Worm (Caenorhabditis elegans) whole organism, early embryonic: Measurements from ENCODE around the gene C28H8.5.

ENCODE experiments used
- B0310.2 ChIP-seq: sonication (generic microtip); optimal IDR thresholded peaks from 2 replicates; lab custom pipeline; 2016; ENCODE audit warnings: mild to moderate bottlenecking, missing genetic modification characterization, missing compliant biosample characterization
- F13C5.2 ChIP-seq: sonication (generic microtip); optimal IDR thresholded peaks from 2 replicates; lab custom pipeline; 2017; ENCODE audit warnings: mild to moderate bottlenecking, missing genetic modification characterization, inconsistent platforms, missing compliant biosample characterization
- aly-1 ChIP-seq: sonication (generic microtip); optimal IDR thresholded peaks from 2 replicates; lab custom pipeline; 2016; ENCODE audit warnings: missing genetic modification characterization, missing compliant biosample characterization
- ama-1 ChIP-seq: fragments of 150-350 bp; optimal IDR thresholded peaks from 2 replicates; lab custom pipeline; 2014
- ceh-13 ChIP-seq: fragments of 200-800 bp; sonication (Bioruptor generic); optimal IDR thresholded peaks from 2 replicates; lab custom pipeline; 2018; ENCODE audit warnings: mild to moderate bottlenecking, missing genetic modification characterization, missing compliant biosample characterization
- ceh-36 ChIP-seq: sonication (generic microtip); optimal IDR thresholded peaks from 2 replicates; lab custom pipeline; 2016; ENCODE audit warnings: missing genetic modification characterization, inconsistent platforms, missing compliant biosample characterization
- ets-7 ChIP-seq: sonication (generic microtip); optimal IDR thresholded peaks from 2 replicates; lab custom pipeline; 2016; ENCODE audit warnings: missing genotype, missing genetic modification characterization, missing compliant biosample characterization
- flt-1 ChIP-seq: fragments of 200-800 bp; sonication (Bioruptor generic); IDR thresholded peaks from 2 replicates; pipeline ENCODE4 v1.3.6; 2022; ENCODE audit warnings: missing genetic modification characterization, missing compliant biosample characterization
- hmbx-1 ChIP-seq: sonication (generic microtip); optimal IDR thresholded peaks from 2 replicates; lab custom pipeline; 2016; ENCODE audit warnings: mild to moderate bottlenecking, missing genetic modification characterization, missing compliant biosample characterization
- hmg-4 ChIP-seq: fragments of 200-800 bp; sonication (Bioruptor generic); optimal IDR thresholded peaks from 2 replicates; lab custom pipeline; 2018; ENCODE audit warnings: mild to moderate bottlenecking, missing genetic modification characterization, missing compliant biosample characterization
- hnd-1 ChIP-seq: sonication (generic microtip); optimal IDR thresholded peaks from 2 replicates; lab custom pipeline; 2016; ENCODE audit warnings: missing genetic modification characterization, missing compliant biosample characterization
- pes-1 ChIP-seq: fragments of 200-800 bp; sonication (Bioruptor generic); IDR thresholded peaks from 2 replicates; pipeline ENCODE4 v1.3.6; 2022; ENCODE audit warnings: missing genetic modification reagents, missing genetic modification characterization, missing compliant biosample characterization
- scrt-1 ChIP-seq: fragments of 200-800 bp; sonication (Bioruptor generic); IDR thresholded peaks from 2 replicates; pipeline ENCODE4 v1.3.6; 2022; ENCODE audit warnings: missing genetic modification characterization, missing compliant biosample characterization
- sea-1 ChIP-seq: fragments of 200-800 bp; sonication (Bioruptor generic); conservative IDR thresholded peaks from 2 replicates; pipeline ENCODE4 v1.3.6; 2022; ENCODE audit warnings: missing genetic modification characterization, missing compliant biosample characterization
- tbx-11 ChIP-seq: fragments of 200-800 bp; sonication (Bioruptor generic); IDR thresholded peaks from 2 replicates; pipeline ENCODE4 v1.3.6; 2022; ENCODE audit warnings: missing genetic modification characterization, missing compliant biosample characterization
- tbx-37 ChIP-seq: fragments of 200-800 bp; sonication (Bioruptor generic); conservative IDR thresholded peaks from 2 replicates; pipeline ENCODE4 v1.3.6; 2022; ENCODE audit warnings: missing genetic modification reagents, missing genetic modification characterization, missing compliant biosample characterization
- tra-4 ChIP-seq: sonication (generic microtip); optimal IDR thresholded peaks from 2 replicates; lab custom pipeline; 2017; ENCODE audit warnings: missing genetic modification characterization, missing compliant biosample characterization

The C28H8.5 gene

DNA sequence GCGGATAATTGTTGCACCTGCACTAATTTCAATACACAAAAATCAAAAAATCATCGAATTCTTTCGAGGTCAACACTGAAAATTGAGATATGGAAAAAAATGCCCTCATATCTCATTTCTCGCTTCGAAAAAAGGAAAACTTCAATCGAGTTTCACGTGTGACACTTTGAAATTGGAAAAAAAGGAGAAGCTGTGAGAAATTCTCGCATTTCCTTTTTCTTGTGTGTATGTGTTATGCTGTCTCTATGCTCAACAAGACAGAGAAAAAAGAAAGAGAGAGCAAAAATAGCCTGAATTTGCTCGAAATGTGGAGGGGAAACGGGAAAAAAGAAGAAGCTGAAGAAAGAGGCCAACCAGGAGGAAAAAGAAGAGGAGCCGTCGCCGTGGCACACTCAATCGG is 37.7 kb upstream of the C28H8.5 start:
- no peak for TF ChIP-seq ceh-13 (GFP tag; lab: Kevin White, UChicago)
- no peak for TF ChIP-seq ets-7
- TF ChIP-seq tbx-11 (GFP tag; lab: Robert Waterston, UW), result no peak
- no peak for TF ChIP-seq B0310.2
- TF ChIP-seq tbx-37, result no peak
- no peak for TF ChIP-seq aly-1 (tag; lab: Kevin White, UChicago)
- TF ChIP-seq sea-1 (GFP tag; lab: Robert Waterston, UW), result no peak
- no peak for TF ChIP-seq ceh-36 (tag; lab: Kevin White, UChicago)
- no peak for TF ChIP-seq hmbx-1 (tag; lab: Kevin White, UChicago)

DNA sequence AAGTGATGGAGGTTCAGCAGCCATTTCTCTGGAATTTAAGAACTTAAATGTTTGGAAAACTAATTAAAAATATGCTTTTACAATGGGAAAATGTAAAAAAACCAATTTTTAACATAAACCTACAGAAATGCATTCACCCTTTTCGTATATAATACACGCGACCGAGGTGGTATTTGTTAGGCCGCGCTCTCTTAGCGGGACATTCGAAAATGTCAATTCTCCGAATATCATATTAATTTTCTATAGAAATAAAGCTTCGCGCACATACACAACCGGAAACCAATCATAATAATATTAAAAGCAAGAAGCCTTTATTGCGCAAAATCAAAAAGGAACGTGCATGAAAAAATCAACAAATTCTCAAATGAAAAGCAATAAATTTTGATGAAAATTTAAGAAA is 30.9 kb upstream of the C28H8.5 start, which contains the start of gene ddx-23:
Gene ddx-23, minus strand, starts transcription at position 30 of the 400 bp plus-strand sequence.
- TF ChIP-seq tbx-11 (GFP tag; lab: Robert Waterston, UW), result no peak
- TF ChIP-seq tbx-37, result no peak; the same call in 1 of the 2 replicates

DNA sequence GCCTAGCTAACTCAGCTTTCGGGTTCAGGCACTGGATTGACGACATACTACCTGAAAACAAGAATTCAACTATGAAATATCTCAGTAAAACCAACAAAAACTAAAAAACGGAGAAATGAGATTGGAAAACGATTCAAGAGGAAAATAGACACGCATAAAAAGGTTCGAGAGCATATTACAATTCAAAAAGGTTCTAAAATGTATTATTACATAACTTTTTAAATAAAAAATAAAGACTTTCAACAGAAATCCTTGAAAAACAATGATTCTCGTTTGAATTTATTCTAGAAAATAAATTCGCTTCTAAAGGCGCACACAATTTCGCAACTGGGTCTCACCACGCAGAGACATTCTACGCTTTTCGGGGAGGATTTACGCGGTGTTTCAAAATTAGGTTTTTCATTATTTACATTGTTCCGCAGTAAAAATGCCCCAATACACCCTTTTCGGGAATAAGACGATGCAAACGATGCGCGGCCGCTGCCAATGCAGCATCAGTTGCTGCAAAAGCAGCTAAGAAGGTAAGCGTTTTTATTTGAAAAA is 28.4 kb upstream of the C28H8.5 start, which contains the start of the genes cct-6 and alh-9:
Gene cct-6, minus strand, starts transcription at position 51 of the 543 bp plus-strand sequence.
Gene alh-9, plus strand, starts transcription at position 382 of the 543 bp plus-strand sequence.
- TF ChIP-seq hmg-4 (GFP tag; lab: Kevin White, UChicago) (peak; percentile 3), F13C5.2 (tag; lab: Kevin White, UChicago) (peak; percentile 65), hnd-1 (tag; lab: Kevin White, UChicago) (no peak), scrt-1 (no peak), ets-7 (no peak), ceh-13 (GFP tag; lab: Kevin White, UChicago) (no peak)

DNA sequence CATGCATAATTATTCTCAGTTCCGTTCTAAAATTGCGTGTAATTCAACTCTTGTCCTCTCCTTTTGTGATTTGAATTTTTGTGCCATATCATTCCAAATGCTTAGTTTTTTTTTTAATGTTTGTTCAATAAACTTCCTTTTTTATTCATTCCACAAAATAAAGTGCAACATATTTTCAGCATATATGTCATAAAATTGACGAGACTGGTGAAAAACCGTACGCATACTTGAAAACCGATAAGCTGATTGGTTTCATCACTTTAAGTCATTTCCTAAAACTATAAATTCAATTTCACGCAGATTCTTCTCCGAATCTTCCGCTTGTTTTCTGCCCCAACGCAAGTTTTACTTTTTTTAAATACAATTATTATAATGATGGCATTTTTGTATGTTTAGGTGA is 25.1 kb upstream of the C28H8.5 start, which contains the start of gene dpf-4:
Gene dpf-4, plus strand, starts transcription at position 301 of the 400 bp plus-strand sequence.
- TF ChIP-seq sea-1 (GFP tag; lab: Robert Waterston, UW) (no peak), ceh-36 (tag; lab: Kevin White, UChicago) (no peak), F13C5.2 (tag; lab: Kevin White, UChicago) (no peak), hmg-4 (GFP tag; lab: Kevin White, UChicago) (no peak), tbx-37 (no peak), hmbx-1 (tag; lab: Kevin White, UChicago) (no peak), tbx-11 (GFP tag; lab: Robert Waterston, UW) (no peak), hnd-1 (tag; lab: Kevin White, UChicago) (no peak), scrt-1 (no peak), aly-1 (tag; lab: Kevin White, UChicago) (no peak), ama-1 (lab: Kevin White, UChicago) (no peak), flt-1 (GFP tag; lab: Robert Waterston, UW) (no peak), ets-7 (no peak), ceh-13 (GFP tag; lab: Kevin White, UChicago) (no peak)

DNA sequence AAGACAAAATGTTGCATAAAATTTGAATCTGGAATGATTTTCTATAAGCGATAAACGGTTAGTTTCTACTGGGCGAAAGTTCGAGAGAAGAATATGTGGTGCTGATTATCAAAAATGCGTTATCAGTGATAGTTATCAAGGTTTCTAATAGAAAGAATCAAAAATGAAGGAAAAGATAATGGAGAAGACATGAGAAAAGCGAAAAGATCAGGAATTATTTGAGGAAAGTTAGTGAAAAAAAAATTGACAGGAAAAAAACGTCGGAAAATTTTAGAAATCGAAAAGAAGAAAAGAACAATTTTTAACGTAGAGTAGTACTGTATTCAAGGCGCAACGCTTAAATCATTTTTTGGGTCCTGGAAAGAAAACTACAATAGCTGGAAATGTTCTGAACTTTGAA is 20.3 kb upstream of the C28H8.5 start, which contains the start of gene dnpp-1:
Gene dnpp-1, minus strand, starts transcription at position 30 of the 400 bp plus-strand sequence.
- no peak for TF ChIP-seq F13C5.2 (tag; lab: Kevin White, UChicago)
- TF ChIP-seq hmg-4 (GFP tag; lab: Kevin White, UChicago), result no peak
- no peak for TF ChIP-seq ets-7
- no peak for TF ChIP-seq pes-1 (GFP tag; lab: Robert Waterston, UW)

DNA sequence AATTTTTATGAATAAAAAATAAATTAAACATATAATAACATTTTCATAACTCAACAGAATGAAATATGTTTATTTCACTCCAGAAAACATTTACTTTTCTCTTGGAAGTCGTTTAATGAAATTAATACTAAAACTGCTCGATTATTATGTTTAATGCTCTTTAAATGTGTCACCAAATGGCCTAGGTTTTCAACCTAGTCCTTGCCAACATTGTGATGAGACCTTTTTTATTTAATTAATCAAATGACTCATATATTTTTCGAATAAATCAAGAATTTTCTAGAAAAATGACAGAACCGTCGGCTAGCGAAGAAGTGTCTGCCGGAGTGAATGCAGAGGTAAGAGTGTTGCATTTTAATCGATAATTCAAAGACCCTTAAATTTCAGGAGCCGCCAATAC is 19.8 kb upstream of the C28H8.5 start, which contains the start of gene rabn-5:
Gene rabn-5, plus strand, starts transcription at position 284 of the 400 bp plus-strand sequence.
- no peak for TF ChIP-seq tbx-37
- no peak for TF ChIP-seq pes-1 (GFP tag; lab: Robert Waterston, UW)
- no peak for TF ChIP-seq ets-7
- TF ChIP-seq sea-1 (GFP tag; lab: Robert Waterston, UW), result no peak
- no peak for TF ChIP-seq scrt-1
- TF ChIP-seq F13C5.2 (tag; lab: Kevin White, UChicago), result no peak
- TF ChIP-seq hmg-4 (GFP tag; lab: Kevin White, UChicago), result no peak
- TF ChIP-seq ceh-36 (tag; lab: Kevin White, UChicago), result no peak
- no peak for TF ChIP-seq tbx-11 (GFP tag; lab: Robert Waterston, UW)
- no peak for TF ChIP-seq tra-4 (tag; lab: Kevin White, UChicago)
- no peak for TF ChIP-seq B0310.2
- TF ChIP-seq ceh-13 (GFP tag; lab: Kevin White, UChicago), result no peak
- no peak for TF ChIP-seq flt-1 (GFP tag; lab: Robert Waterston, UW)
- no peak for TF ChIP-seq ama-1 (lab: Kevin White, UChicago)

DNA sequence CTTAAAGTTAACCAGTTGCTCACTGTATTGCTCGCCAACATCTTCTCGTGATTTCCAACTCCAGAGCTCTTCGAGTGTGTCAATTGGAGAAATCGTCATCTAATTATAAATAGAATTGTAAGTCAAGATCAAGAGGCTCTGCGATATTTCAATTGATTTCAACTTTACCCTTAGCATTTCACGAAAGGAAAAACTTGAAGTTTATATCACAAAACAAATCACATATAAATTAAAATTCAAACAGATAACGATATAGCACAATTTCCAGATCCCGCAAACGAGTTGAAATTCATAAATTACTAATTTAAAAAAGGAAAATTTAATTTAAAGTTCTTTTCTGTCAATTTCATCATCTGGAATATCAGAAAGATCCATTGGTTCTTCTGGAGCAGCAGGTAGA is 15.7 kb upstream of the C28H8.5 start, which contains the start of gene eng-1:
Gene eng-1, minus strand, starts transcription at position 101 of the 400 bp plus-strand sequence.
- TF ChIP-seq B0310.2, result no peak
- no peak for TF ChIP-seq aly-1 (tag; lab: Kevin White, UChicago)
- TF ChIP-seq ets-7, result no peak
- no peak for TF ChIP-seq pes-1 (GFP tag; lab: Robert Waterston, UW)
- no peak for TF ChIP-seq flt-1 (GFP tag; lab: Robert Waterston, UW)
- no peak for TF ChIP-seq tbx-37
- no peak for TF ChIP-seq ceh-13 (GFP tag; lab: Kevin White, UChicago)
- no peak for TF ChIP-seq scrt-1
- TF ChIP-seq tbx-11 (GFP tag; lab: Robert Waterston, UW), result no peak
- TF ChIP-seq sea-1 (GFP tag; lab: Robert Waterston, UW), result no peak
- no peak for TF ChIP-seq hnd-1 (tag; lab: Kevin White, UChicago)
- no peak for TF ChIP-seq hmg-4 (GFP tag; lab: Kevin White, UChicago)
- TF ChIP-seq F13C5.2 (tag; lab: Kevin White, UChicago), result no peak
- no peak for TF ChIP-seq ama-1 (lab: Kevin White, UChicago)

DNA sequence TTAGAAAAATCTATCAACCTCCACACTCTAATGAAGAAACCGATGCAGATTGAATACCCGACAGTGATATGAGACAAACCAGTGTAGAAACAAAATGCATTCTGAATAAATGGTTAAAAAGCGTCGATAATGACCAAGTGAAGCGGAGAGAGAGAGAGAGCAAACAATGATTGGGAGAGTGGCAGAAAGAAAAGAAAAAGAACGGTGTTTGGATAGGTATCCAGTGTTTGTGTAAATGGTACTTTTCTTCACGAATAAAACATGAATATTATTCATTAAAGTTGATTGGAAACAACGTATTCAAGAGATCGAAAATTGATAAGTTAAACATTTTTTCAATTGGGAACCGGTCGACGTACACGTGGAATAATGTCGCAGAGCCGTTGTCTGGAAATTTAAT is 14.7 kb upstream of the C28H8.5 start, which contains the start of gene F01F1.15:
Gene F01F1.15, minus strand, starts transcription at position 101 of the 400 bp plus-strand sequence.
- no peak for TF ChIP-seq ets-7
- no peak for TF ChIP-seq tbx-11 (GFP tag; lab: Robert Waterston, UW)
- no peak for TF ChIP-seq sea-1 (GFP tag; lab: Robert Waterston, UW)
- TF ChIP-seq B0310.2, result no peak
- no peak for TF ChIP-seq hnd-1 (tag; lab: Kevin White, UChicago)
- no peak for TF ChIP-seq pes-1 (GFP tag; lab: Robert Waterston, UW)
- TF ChIP-seq ceh-36 (tag; lab: Kevin White, UChicago), result no peak
- no peak for TF ChIP-seq flt-1 (GFP tag; lab: Robert Waterston, UW)
- TF ChIP-seq tra-4 (tag; lab: Kevin White, UChicago), result no peak
- no peak for TF ChIP-seq tbx-37
- no peak for TF ChIP-seq ceh-13 (GFP tag; lab: Kevin White, UChicago)
- no peak for TF ChIP-seq hmg-4 (GFP tag; lab: Kevin White, UChicago)
- TF ChIP-seq ama-1 (lab: Kevin White, UChicago), result no peak
